Worm (Caenorhabditis elegans) whole organism, L2 larva: ENCODE data around the gene ZK1290.1.

Source experiments
- alr-1 ChIP-seq: fragments of 150-350 bp; optimal IDR thresholded peaks from 2 replicates; lab custom pipeline; 2014; ENCODE audit warnings: missing biosample characterization, missing genetic modification characterization
- ceh-16 ChIP-seq: fragments of 150-350 bp; optimal IDR thresholded peaks from 2 replicates; lab custom pipeline; 2014; ENCODE audit warnings: missing biosample characterization, missing genetic modification characterization
- ceh-82 ChIP-seq: fragments of 150-350 bp; optimal IDR thresholded peaks from 2 replicates; lab custom pipeline; 2014; ENCODE audit warnings: missing biosample characterization, missing genetic modification characterization
- crh-2 ChIP-seq: sonication (generic microtip); optimal IDR thresholded peaks from 2 replicates; lab custom pipeline; 2017; ENCODE audit warnings: missing biosample characterization, missing genetic modification characterization
- dmd-4 ChIP-seq: sonication (generic microtip); optimal IDR thresholded peaks from 2 replicates; lab custom pipeline; 2017; ENCODE audit warnings: missing biosample characterization, missing genetic modification characterization
- egl-27 ChIP-seq: sonication (generic microtip); optimal IDR thresholded peaks from 3 replicates; lab custom pipeline; 2017; ENCODE audit warnings: missing biosample characterization, missing genetic modification reagents, missing genetic modification characterization
- lsy-2 ChIP-seq, 2 experiments: fragments of 150-350 bp in 1 of 2; sonication (generic microtip) in 1 of 2; optimal IDR thresholded peaks; 2 replicates each; lab custom pipeline; 2014 to 2017; ENCODE audit warnings: missing biosample characterization in 2 of 2, missing genetic modification characterization in 2 of 2
- mab-5 ChIP-seq: fragments of 150-350 bp; optimal IDR thresholded peaks from 2 replicates; lab custom pipeline; 2014; ENCODE audit warnings: missing biosample characterization, missing genetic modification characterization
- nhr-129 ChIP-seq: fragments of 150-350 bp; optimal IDR thresholded peaks from 2 replicates; lab custom pipeline; 2014; ENCODE audit warnings: missing biosample characterization, missing genetic modification characterization
- nhr-237 ChIP-seq: fragments of 150-350 bp; optimal IDR thresholded peaks from 2 replicates; lab custom pipeline; 2014; ENCODE audit warnings: missing biosample characterization, missing genetic modification characterization
- nhr-25 ChIP-seq: fragments of 150-350 bp; sonication (generic microtip); optimal IDR thresholded peaks from 3 replicates; lab custom pipeline; 2014; ENCODE audit warnings: missing biosample characterization, missing genetic modification characterization
- sma-9 ChIP-seq, 2 experiments: fragments of 150-350 bp in 1 of 2; sonication (generic microtip) in 1 of 2; optimal IDR thresholded peaks; 2 replicates each; lab custom pipeline; 2014 to 2016; ENCODE audit warnings: missing genetic modification characterization in 2 of 2, mild to moderate bottlenecking in 1 of 2, missing biosample characterization in 1 of 2, missing compliant biosample characterization in 1 of 2, missing genetic modification reagents in 1 of 2, moderate library complexity in 1 of 2
- unc-39 ChIP-seq: fragments of 150-350 bp; optimal IDR thresholded peaks from 2 replicates; lab custom pipeline; 2014; ENCODE audit warnings: missing biosample characterization, missing genetic modification characterization
- ztf-1 ChIP-seq: fragments of 200-800 bp; sonication (Bioruptor generic); conservative IDR thresholded peaks from 2 replicates; pipeline ENCODE4 v1.3.6; 2022; ENCODE audit warnings: missing genetic modification characterization, missing compliant biosample characterization

The ZK1290.1 gene

DNA sequence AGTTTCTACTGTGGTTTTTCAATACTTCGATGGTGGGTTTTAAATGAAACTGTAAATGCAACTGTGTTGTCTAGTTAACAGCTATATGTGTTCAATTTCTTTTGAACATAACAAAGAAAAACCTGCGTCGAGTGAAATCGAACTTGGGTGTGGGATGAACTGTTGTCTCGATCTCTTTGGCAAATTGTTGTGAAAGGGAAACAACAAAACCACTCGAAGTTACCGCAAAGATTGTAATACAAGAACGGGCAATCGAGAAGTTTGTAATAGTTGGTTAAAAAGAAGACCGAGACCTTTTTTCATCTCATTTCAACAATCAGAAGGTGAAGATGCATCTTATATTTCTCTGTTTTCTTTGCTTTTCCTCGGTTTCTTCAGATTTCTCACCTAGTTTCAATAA, 46.4 kb downstream of the ZK1290.1 start, which contains the start of gene lips-17:
Gene lips-17 (plus strand): TSS at position 301 of the 400 bp plus-strand sequence.
- TF ChIP-seq ceh-82 (tag; lab: Kevin White, UChicago) (no peak), egl-27 (no peak), nhr-237 (tag; lab: Kevin White, UChicago) (no peak), nhr-25 (tag; lab: Kevin White, UChicago) (no peak), dmd-4 (tag; lab: Kevin White, UChicago) (no peak), ceh-16 (tag; lab: Kevin White, UChicago) (no peak), mab-5 (tag; lab: Kevin White, UChicago) (no peak), lsy-2 (tag; optimal IDR thresholded peaks at IDR 0.05; lab: Kevin White, UChicago) (no peak), unc-39 (tag; lab: Kevin White, UChicago) (no peak), sma-9 (GFP tag; optimal IDR thresholded peaks at IDR 0.05; lab: Kevin White, UChicago) (no peak), sma-9 (tag; optimal IDR thresholded peaks at IDR 0.05; lab: Kevin White, UChicago) (no peak), alr-1 (no peak), ztf-1 (GFP tag; lab: Robert Waterston, UW) (no peak), nhr-129 (tag; lab: Kevin White, UChicago) (no peak), crh-2 (tag; lab: Kevin White, UChicago) (no peak)
